Worm (Caenorhabditis elegans): ENCODE measurements around the gene twk-7.

- TF ChIP-seq nhr-111 (GFP tag; optimal IDR thresholded peaks at IDR 0.05) (no peak), dpl-1 (GFP tag; optimal IDR thresholded peaks at IDR 0.05) (no peak), nhr-48 (tag; optimal IDR thresholded peaks at IDR 0.05) (no peak), lin-13 (GFP tag; optimal IDR thresholded peaks at IDR 0.05) (no peak), fos-1 (tag; optimal IDR thresholded peaks at IDR 0.05) (no peak), nhr-237 (tag; optimal IDR thresholded peaks at IDR 0.05) (no peak), zfp-2 (tag; optimal IDR thresholded peaks at IDR 0.05) (no peak), nhr-77 (tag; optimal IDR thresholded peaks at IDR 0.05) (no peak), ztf-11 (tag; optimal IDR thresholded peaks at IDR 0.05) (no peak), snpc-1.2 (GFP tag; IDR thresholded peaks at IDR 0.05) (no peak), gei-8 (GFP tag; optimal IDR thresholded peaks at IDR 0.05) (no peak), Y5F2A.4 (GFP tag; optimal IDR thresholded peaks at IDR 0.05) (no peak), jun-1 (tag; optimal IDR thresholded peaks at IDR 0.05) (no peak)
Measured at ce11 chrIII:8616587-8616986, 27.0 kb downstream of the twk-7 start, which contains the start of gene C06E1.11.
